Worm (Caenorhabditis elegans) whole organism, L1 larva: ENCODE measurements around the gene cec-3.

Source experiments
- egl-13 ChIP-seq: sonication (generic microtip); optimal IDR thresholded peaks from 2 replicates; lab custom pipeline; 2016; ENCODE audit warnings: missing genotype, missing genetic modification reagents, missing genetic modification characterization, missing compliant biosample characterization
- elt-2 ChIP-seq: sonication (generic microtip); optimal IDR thresholded peaks from 2 replicates; lab custom pipeline; 2016; ENCODE audit warnings: missing genetic modification characterization, mild to moderate bottlenecking, inconsistent platforms, missing compliant biosample characterization, missing genetic modification reagents
- fos-1 ChIP-seq: fragments of 150-350 bp; optimal IDR thresholded peaks from 2 replicates; lab custom pipeline; 2014; ENCODE audit warnings: missing biosample characterization, missing genetic modification characterization
- lin-15B ChIP-seq: fragments of 150-350 bp; sonication (generic microtip); optimal IDR thresholded peaks from 3 replicates; lab custom pipeline; 2014; ENCODE audit warnings: missing biosample characterization, missing genetic modification characterization
- mep-1 ChIP-seq: fragments of 150-350 bp; optimal IDR thresholded peaks from 2 replicates; lab custom pipeline; 2014; ENCODE audit warnings: missing biosample characterization, missing genetic modification characterization
- nhr-20 ChIP-seq: sonication (generic microtip); optimal IDR thresholded peaks from 2 replicates; lab custom pipeline; 2016; ENCODE audit warnings: mild to moderate bottlenecking, missing genetic modification characterization, missing compliant biosample characterization
- nhr-76 ChIP-seq: sonication (generic microtip); optimal IDR thresholded peaks from 2 replicates; lab custom pipeline; 2017; ENCODE audit warnings: missing biosample characterization, missing genetic modification characterization
- nhr-90 ChIP-seq: sonication (generic microtip); optimal IDR thresholded peaks from 2 replicates; lab custom pipeline; 2016; ENCODE audit warnings: mild to moderate bottlenecking, missing genetic modification characterization, missing compliant biosample characterization; ENCODE audit not compliant: poor library complexity
- unc-130 ChIP-seq: fragments of 150-350 bp; optimal IDR thresholded peaks from 2 replicates; lab custom pipeline; 2017; ENCODE audit warnings: missing biosample characterization, missing genetic modification characterization, inconsistent platforms
- unc-30 ChIP-seq: sonication (generic microtip); optimal IDR thresholded peaks from 2 replicates; lab custom pipeline; 2017; ENCODE audit warnings: missing biosample characterization, missing genetic modification characterization
- unc-62 ChIP-seq: fragments of 150-350 bp; optimal IDR thresholded peaks from 2 replicates; lab custom pipeline; 2014; ENCODE audit warnings: missing biosample characterization, missing genetic modification reagents, missing genetic modification characterization

ce11 chrII:7892761-7893272 lies 35.4 kb upstream of the cec-3 start, which contains the start of gene ptc-1:
- TF ChIP-seq nhr-20 (tag; lab: Kevin White, UChicago) (no peak), lin-15B (no peak), nhr-90 (tag; lab: Kevin White, UChicago) (no peak), fos-1 (tag; lab: Kevin White, UChicago) (no peak), egl-13 (tag; lab: Kevin White, UChicago) (no peak), unc-30 (tag; lab: Kevin White, UChicago) (no peak), unc-130 (tag; lab: Kevin White, UChicago) (no peak), mep-1 (no peak), elt-2 (no peak), unc-62 (GFP tag; lab: Kevin White, UChicago) (no peak), nhr-76 (tag; lab: Kevin White, UChicago) (no peak)
